Worm (Caenorhabditis elegans) whole organism, L4 larva: ENCODE data around the gene set-8.

Source experiments
- lin-1 ChIP-seq: fragments of 200-800 bp; sonication (Bioruptor generic); IDR thresholded peaks from 2 replicates; pipeline ENCODE4 v1.3.6; 2022; ENCODE audit warnings: missing genetic modification reagents, missing genetic modification characterization, missing compliant biosample characterization
- lin-39 ChIP-seq: fragments of 150-350 bp; optimal IDR thresholded peaks from 2 replicates; lab custom pipeline; 2014; ENCODE audit warnings: missing biosample characterization, missing genetic modification reagents, missing genetic modification characterization
- lsy-2 ChIP-seq, 2 experiments: fragments of 150-350 bp in 1 of 2; sonication (generic microtip) in 1 of 2; optimal IDR thresholded peaks; 2 replicates each; lab custom pipeline; 2014 to 2017; ENCODE audit warnings: missing biosample characterization in 2 of 2, missing genetic modification characterization in 2 of 2

DNA sequence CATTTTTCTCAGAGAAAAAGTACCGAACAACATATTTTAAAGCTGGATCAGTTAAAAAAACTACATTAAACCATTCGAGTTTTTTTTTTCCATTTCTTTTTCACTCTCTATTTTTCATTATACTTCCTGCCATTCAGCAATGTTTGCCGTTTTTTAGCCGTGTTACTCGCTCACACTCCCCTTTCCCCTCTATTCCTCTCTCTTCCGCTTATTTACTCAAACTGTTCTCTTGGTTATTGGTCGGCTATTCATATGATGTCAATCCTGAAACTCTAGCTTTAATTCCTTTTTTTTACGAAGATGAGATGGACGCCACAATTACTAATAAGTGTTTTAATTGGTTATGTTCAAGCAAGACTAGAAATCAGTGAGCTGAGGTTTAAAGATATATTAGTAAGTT, 25.3 kb downstream of the set-8 start, which contains the start of gene tre-4:
- TF ChIP-seq lsy-2 (tag; optimal IDR thresholded peaks at IDR 0.05; lab: Kevin White, UChicago) = no peak
- no peak for TF ChIP-seq lin-39 (tag; lab: Kevin White, UChicago)
- no peak for TF ChIP-seq lin-1 (GFP tag; lab: Robert Waterston, UW)
